Worm (Caenorhabditis elegans) whole organism, young adult: ENCODE results near the gene add-2.

Experiments used
- F49E8.2 ChIP-seq: sonication (generic microtip); optimal IDR thresholded peaks from 3 replicates; lab custom pipeline; 2017; ENCODE audit warnings: missing genetic modification characterization, mild to moderate bottlenecking, missing compliant biosample characterization, antibody characterized with exemption, moderate library complexity; ENCODE audit not compliant: insufficient read depth
- Y53G8AR.9 ChIP-seq: fragments of 200-800 bp; sonication (Bioruptor generic); conservative IDR thresholded peaks from 2 replicates; pipeline ENCODE4 v1.3.6; 2022; ENCODE audit warnings: missing genetic modification reagents, missing genetic modification characterization, missing compliant biosample characterization
- attf-3 ChIP-seq: fragments of 200-800 bp; sonication (Bioruptor generic); conservative IDR thresholded peaks from 2 replicates; pipeline ENCODE4 v1.3.6; 2022; ENCODE audit warnings: missing genetic modification reagents, missing genetic modification characterization, missing compliant biosample characterization
- him-1 ChIP-seq: sonication (generic microtip); optimal IDR thresholded peaks from 2 replicates; lab custom pipeline; 2016; ENCODE audit warnings: missing genotype, missing genetic modification reagents, missing genetic modification characterization, missing compliant biosample characterization
- lsy-27 ChIP-seq: sonication (generic microtip); optimal IDR thresholded peaks from 2 replicates; lab custom pipeline; 2017; ENCODE audit warnings: missing genetic modification characterization, mild to moderate bottlenecking, missing compliant biosample characterization, antibody characterized with exemption, missing genotype, borderline replicate concordance; ENCODE audit not compliant: insufficient read depth
- nfya-1 ChIP-seq: sonication (generic microtip); optimal IDR thresholded peaks from 2 replicates; lab custom pipeline; 2017; ENCODE audit warnings: antibody characterized with exemption, missing compliant biosample characterization, missing genetic modification characterization, borderline replicate concordance; ENCODE audit not compliant: insufficient read depth
- pha-4 ChIP-seq: fragments of 150-350 bp; sonication (generic microtip); optimal IDR thresholded peaks from 2 replicates; lab custom pipeline; 2014; ENCODE audit warnings: missing biosample characterization, missing genetic modification reagents, missing genetic modification characterization
- rec-8 ChIP-seq, 2 experiments: sonication (generic microtip); optimal IDR thresholded peaks; 2 replicates each; lab custom pipeline; 2016; ENCODE audit warnings: mild to moderate bottlenecking in 2 of 2, missing genetic modification characterization in 2 of 2, missing genetic modification reagents in 2 of 2, missing genotype in 2 of 2, missing biosample characterization in 1 of 2, missing compliant biosample characterization in 1 of 2, moderate library complexity in 1 of 2
- rpc-1 ChIP-seq, 2 experiments: fragments of 150-350 bp in 1 of 2; sonication (generic microtip) in 1 of 2; optimal IDR thresholded peaks; 2 replicates each; lab custom pipeline; 2014 to 2018; ENCODE audit warnings: missing biosample characterization in 1 of 2, missing genetic modification characterization in 1 of 2, missing genetic modification reagents in 1 of 2, missing genotype in 1 of 2
- unc-130 ChIP-seq: sonication (generic microtip); optimal IDR thresholded peaks from 2 replicates; lab custom pipeline; 2016; ENCODE audit warnings: missing genetic modification reagents, missing genetic modification characterization, missing compliant biosample characterization
- unc-62 ChIP-seq: fragments of 150-350 bp; optimal IDR thresholded peaks from 2 replicates; lab custom pipeline; 2014; ENCODE audit warnings: missing biosample characterization, missing genetic modification reagents, missing genetic modification characterization
- ztf-3 ChIP-seq: fragments of 200-800 bp; sonication (Bioruptor generic); optimal IDR thresholded peaks from 2 replicates; lab custom pipeline; 2018; ENCODE audit warnings: mild to moderate bottlenecking, missing genetic modification characterization, missing compliant biosample characterization

DNA sequence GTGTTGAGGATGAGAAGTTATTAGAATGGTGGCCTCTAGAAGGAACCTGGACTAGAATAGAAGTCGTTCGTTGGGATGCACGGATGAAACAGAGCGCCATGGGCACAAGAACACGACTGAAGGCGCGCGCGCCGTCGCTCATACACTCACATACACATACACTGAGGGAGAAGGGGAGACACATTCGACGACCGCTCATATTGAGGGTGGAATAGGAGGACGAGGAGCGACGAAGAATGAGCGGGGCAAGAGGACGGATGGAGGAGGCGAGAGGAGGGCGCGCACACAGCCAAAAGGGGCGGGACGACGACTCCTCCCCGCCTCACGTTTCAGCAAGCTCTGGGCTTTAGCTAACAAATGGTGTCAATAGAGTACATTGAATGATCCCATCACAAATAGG is 25.6 kb upstream of the add-2 start:
- TF ChIP-seq attf-3 (GFP tag; lab: Robert Waterston, UW) = no peak
- TF ChIP-seq lsy-27 (tag; lab: Kevin White, UChicago) = no peak
- no peak for TF ChIP-seq unc-62 (GFP tag; lab: Kevin White, UChicago)
- no peak for TF ChIP-seq F49E8.2 (tag; lab: Kevin White, UChicago)
- no peak for TF ChIP-seq pha-4 (tag; lab: Kevin White, UChicago)
- no peak for TF ChIP-seq ztf-3 (GFP tag; lab: Kevin White, UChicago)
- TF ChIP-seq nfya-1 (tag; lab: Kevin White, UChicago) = no peak
- no peak for TF ChIP-seq unc-130 (GFP tag; lab: Kevin White, UChicago)
- TF ChIP-seq him-1 (tag; lab: Kevin White, UChicago) = no peak
- TF ChIP-seq rpc-1 (optimal IDR thresholded peaks at IDR 0.05; lab: Kevin White, UChicago) = no peak
- TF ChIP-seq rpc-1 (tag; optimal IDR thresholded peaks at IDR 0.05; lab: Kevin White, UChicago) = no peak
- TF ChIP-seq Y53G8AR.9 (GFP tag; lab: Robert Waterston, UW) = no peak
- TF ChIP-seq rec-8 (tag; optimal IDR thresholded peaks at IDR 0.05; lab: Kevin White, UChicago) = no peak
